Worm (Caenorhabditis elegans): ENCODE data around the gene R02F11.3.

DNA sequence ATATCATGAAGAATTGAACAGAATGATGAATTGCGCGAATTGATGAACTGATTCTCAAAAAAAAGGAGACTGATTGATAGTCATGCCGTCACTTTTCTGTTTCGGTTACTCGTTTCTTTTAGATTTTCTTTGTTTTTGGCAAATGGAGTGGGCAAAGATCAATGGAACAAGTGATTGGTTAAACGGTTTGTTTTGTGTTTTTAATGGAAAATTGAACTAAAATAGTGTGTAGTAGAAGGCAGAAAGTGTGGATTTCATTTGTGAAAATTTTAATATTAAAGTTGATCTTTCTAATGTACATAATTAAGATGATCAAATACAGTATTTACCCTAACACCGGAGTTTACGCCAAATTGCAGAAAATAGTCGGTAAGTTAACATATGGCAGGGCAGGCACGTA, 34.2 kb upstream of the R02F11.3 start, which contains the start of gene nas-9:
- TF ChIP-seq rnt-1 (tag; optimal IDR thresholded peaks at IDR 0.05) (no peak), ceh-48 (tag; optimal IDR thresholded peaks at IDR 0.05) (no peak), hlh-30 (tag; optimal IDR thresholded peaks at IDR 0.05; ENCODE audit: insufficient read depth) (no peak), C08G9.2 (tag; optimal IDR thresholded peaks at IDR 0.05) (no peak), fkh-10 (GFP tag; optimal IDR thresholded peaks at IDR 0.05) (no peak), pag-3 (tag; optimal IDR thresholded peaks at IDR 0.05; ENCODE audit: borderline replicate concordance) (no peak), unc-86 (tag; optimal IDR thresholded peaks at IDR 0.05) (no peak), hlh-13 (GFP tag; optimal IDR thresholded peaks at IDR 0.05) (no peak), nhr-11 (tag; optimal IDR thresholded peaks at IDR 0.05) (no peak), ceh-30 (tag; optimal IDR thresholded peaks at IDR 0.05) (no peak)
